Worm (Caenorhabditis elegans) whole organism, L4/young adult: Measurements from ENCODE around the gene ztf-7.

Experiments used
- W03F9.2 ChIP-seq: fragments of 150-350 bp; optimal IDR thresholded peaks from 2 replicates; lab custom pipeline; 2014; ENCODE audit warnings: missing biosample characterization, missing genetic modification characterization
- dao-5 ChIP-seq: sonication (generic microtip); optimal IDR thresholded peaks from 2 replicates; lab custom pipeline; 2016; ENCODE audit warnings: missing genotype, missing genetic modification characterization, moderate library complexity, missing compliant biosample characterization
- him-1 ChIP-seq: sonication (generic microtip); optimal IDR thresholded peaks from 2 replicates; lab custom pipeline; 2016; ENCODE audit warnings: missing genotype, missing genetic modification reagents, missing genetic modification characterization, missing compliant biosample characterization

DNA sequence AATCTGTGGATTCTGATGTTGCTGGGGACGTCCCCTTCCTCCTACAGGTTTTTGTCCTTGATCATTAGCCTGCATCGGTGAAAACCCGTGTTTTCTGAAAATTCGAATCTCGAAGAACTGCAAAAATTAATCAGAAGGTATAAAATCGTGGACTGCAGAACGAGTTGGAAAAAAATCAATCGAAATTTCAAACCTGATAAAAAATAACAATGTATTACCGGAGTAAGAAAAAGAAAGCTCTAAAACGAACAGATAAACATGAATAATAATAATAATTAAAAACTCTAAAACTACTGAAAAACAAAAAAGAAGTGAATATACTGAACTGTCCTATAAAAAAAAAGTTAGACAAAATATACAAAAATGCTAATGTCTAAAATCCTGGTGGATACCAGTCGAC, 6.5 kb downstream of the ztf-7 start, which contains the start of gene F46B6.5:
- TF ChIP-seq him-1 (tag; lab: Kevin White, UChicago) (no peak), W03F9.2 (tag; lab: Kevin White, UChicago) (no peak), dao-5 (no peak)
